Fruit fly (Drosophila melanogaster) whole organism, embryonic: ENCODE measurements around the gene CG11843.

Source experiments
- CG1024 ChIP-seq: fragments of 200-800 bp; sonication (Bioruptor generic); IDR thresholded peaks from 2 replicates; pipeline ENCODE4 v1.3.6; 2022; ENCODE audit warnings: missing biosample characterization, missing genetic modification characterization
- CG10979 ChIP-seq: fragments of 200-800 bp; sonication (Bioruptor generic); optimal IDR thresholded peaks from 2 replicates; lab custom pipeline; 2018; ENCODE audit warnings: missing biosample characterization, mild to moderate bottlenecking, missing genetic modification characterization, moderate library complexity
- CG11398 ChIP-seq: fragments of 200-800 bp; sonication (Bioruptor generic); optimal IDR thresholded peaks from 2 replicates; lab custom pipeline; 2016; ENCODE audit warnings: missing biosample characterization, missing genetic modification characterization
- CG11560 ChIP-seq: fragments of 200-800 bp; sonication (Bioruptor generic); IDR thresholded peaks from 3 replicates; pipeline ENCODE4 v1.3.6; 2022; ENCODE audit warnings: missing biosample characterization, missing genetic modification characterization
- CG12219 ChIP-seq: fragments of 200-800 bp; sonication (Bioruptor generic); optimal IDR thresholded peaks from 3 replicates; lab custom pipeline; 2018; ENCODE audit warnings: missing biosample characterization, mild to moderate bottlenecking, missing genetic modification characterization
- CG12391 ChIP-seq: fragments of 200-800 bp; sonication (Bioruptor generic); optimal IDR thresholded peaks from 3 replicates; lab custom pipeline; 2018; ENCODE audit warnings: missing biosample characterization, mild to moderate bottlenecking, missing genetic modification characterization, moderate library complexity
- CG15514 ChIP-seq: fragments of 200-800 bp; sonication (Bioruptor generic); optimal IDR thresholded peaks from 3 replicates; lab custom pipeline; 2017; ENCODE audit warnings: missing biosample characterization, missing genetic modification characterization, mild to moderate bottlenecking, moderate library complexity, missing genetic modification reagents
- CG1602 ChIP-seq: fragments of 200-800 bp; sonication (Bioruptor generic); optimal IDR thresholded peaks from 3 replicates; lab custom pipeline; 2016; ENCODE audit warnings: missing biosample characterization, missing genetic modification characterization
- CG16813 ChIP-seq: fragments of 200-800 bp; sonication (Bioruptor generic); IDR thresholded peaks from 3 replicates; pipeline ENCODE4 v1.3.6; 2022; ENCODE audit warnings: missing biosample characterization, missing genetic modification characterization; ENCODE audit not compliant: partially characterized antibody
- CG16863 ChIP-seq: fragments of 200-800 bp; sonication (Bioruptor generic); optimal IDR thresholded peaks from 3 replicates; lab custom pipeline; 2016; ENCODE audit warnings: missing biosample characterization, missing genetic modification characterization
- CG17802 ChIP-seq: fragments of 200-800 bp; sonication (Bioruptor generic); optimal IDR thresholded peaks from 2 replicates; lab custom pipeline; 2018; ENCODE audit warnings: missing biosample characterization, mild to moderate bottlenecking, missing genetic modification characterization, moderate library complexity
- CG17829 ChIP-seq: fragments of 200-800 bp; optimal IDR thresholded peaks from 2 replicates; lab custom pipeline; 2019; ENCODE audit warnings: missing biosample characterization, mild to moderate bottlenecking, missing genetic modification characterization, moderate library complexity
- CG18011 ChIP-seq: fragments of 200-800 bp; sonication (Bioruptor generic); optimal IDR thresholded peaks from 2 replicates; lab custom pipeline; 2017; ENCODE audit warnings: missing biosample characterization, missing genetic modification characterization, mild to moderate bottlenecking, moderate library complexity, missing genotype
- CG3163 ChIP-seq: fragments of 200-800 bp; sonication (Bioruptor generic); optimal IDR thresholded peaks from 3 replicates; lab custom pipeline; 2016; ENCODE audit warnings: missing biosample characterization, missing genetic modification characterization
- CG3281 ChIP-seq: fragments of 200-800 bp; sonication (Bioruptor generic); optimal IDR thresholded peaks from 3 replicates; lab custom pipeline; 2017; ENCODE audit warnings: missing biosample characterization, mild to moderate bottlenecking, missing genetic modification characterization
- CG3407 ChIP-seq: fragments of 200-800 bp; sonication (Bioruptor generic); optimal IDR thresholded peaks from 2 replicates; lab custom pipeline; 2018; ENCODE audit warnings: missing biosample characterization, mild to moderate bottlenecking, missing genetic modification characterization
- CG4424 ChIP-seq: fragments of 200-800 bp; sonication (Bioruptor generic); optimal IDR thresholded peaks from 3 replicates; lab custom pipeline; 2016; ENCODE audit warnings: missing biosample characterization, missing genetic modification characterization
- CG4617 ChIP-seq: fragments of 200-800 bp; sonication (Bioruptor generic); optimal IDR thresholded peaks from 3 replicates; lab custom pipeline; 2016; ENCODE audit warnings: missing biosample characterization, missing genetic modification characterization, borderline replicate concordance
- CG6765 ChIP-seq: fragments of 200-800 bp; sonication (Bioruptor generic); optimal IDR thresholded peaks from 3 replicates; lab custom pipeline; 2017; ENCODE audit warnings: missing biosample characterization, mild to moderate bottlenecking, missing genetic modification characterization
- CG7745 ChIP-seq: fragments of 200-800 bp; sonication (Bioruptor generic); optimal IDR thresholded peaks from 2 replicates; lab custom pipeline; 2018; ENCODE audit warnings: missing biosample characterization, mild to moderate bottlenecking, missing genetic modification characterization, moderate library complexity
- CG9215 ChIP-seq: fragments of 200-800 bp; sonication (Bioruptor generic); IDR thresholded peaks from 2 replicates; pipeline ENCODE4 v1.3.6; 2022; ENCODE audit warnings: missing biosample characterization, missing genetic modification characterization
- CG9876 ChIP-seq: fragments of 200-800 bp; sonication (Bioruptor generic); optimal IDR thresholded peaks from 2 replicates; lab custom pipeline; 2016; ENCODE audit warnings: missing biosample characterization, missing genetic modification characterization
- CrebB ChIP-seq: fragments of 200-800 bp; sonication (Bioruptor generic); optimal IDR thresholded peaks from 3 replicates; lab custom pipeline; 2018; ENCODE audit warnings: missing biosample characterization, mild to moderate bottlenecking, missing genetic modification characterization
- Hmr ChIP-seq: fragments of 200-800 bp; sonication (Bioruptor generic); optimal IDR thresholded peaks from 3 replicates; lab custom pipeline; 2017; ENCODE audit warnings: mild to moderate bottlenecking, missing biosample characterization, missing genetic modification reagents, missing genetic modification characterization
- Hmx ChIP-seq: fragments of 200-800 bp; sonication (Bioruptor generic); optimal IDR thresholded peaks from 2 replicates; lab custom pipeline; 2016; ENCODE audit warnings: missing biosample characterization, missing genetic modification characterization
- Hr51 ChIP-seq, 2 experiments: fragments of 200-800 bp; sonication (Bioruptor generic); optimal IDR thresholded peaks; 2 replicates in 1 of 2; 3 replicates in 1 of 2; lab custom pipeline; 2016 to 2018; ENCODE audit warnings: missing biosample characterization in 2 of 2, missing genetic modification characterization in 2 of 2, mild to moderate bottlenecking in 1 of 2, moderate library complexity in 1 of 2
- Mad ChIP-seq: fragments of 200-800 bp; sonication (Bioruptor generic); optimal IDR thresholded peaks from 2 replicates; lab custom pipeline; 2016; ENCODE audit warnings: missing biosample characterization, missing genetic modification characterization
- Max ChIP-seq: fragments of 200-800 bp; sonication (Bioruptor generic); optimal IDR thresholded peaks from 2 replicates; lab custom pipeline; 2016; ENCODE audit warnings: missing biosample characterization, mild to moderate bottlenecking, missing genetic modification characterization
- Oaz ChIP-seq: fragments of 200-800 bp; sonication (Bioruptor generic); IDR thresholded peaks from 2 replicates; pipeline ENCODE4 v1.3.6; 2022; ENCODE audit warnings: missing biosample characterization, missing genetic modification characterization
- Sox102F ChIP-seq: fragments of 200-800 bp; sonication (Bioruptor generic); optimal IDR thresholded peaks from 2 replicates; lab custom pipeline; 2018; ENCODE audit warnings: missing biosample characterization, mild to moderate bottlenecking, missing genetic modification characterization, moderate library complexity
- Stat92E ChIP-seq, 3 experiments: fragments of >200 bp in 2 of 3; fragments of 200-800 bp in 1 of 3; sonication (Bioruptor generic) in 1 of 3; optimal IDR thresholded peaks; 2 replicates each; lab custom pipeline; 2017 to 2019; ENCODE audit warnings: missing biosample characterization in 3 of 3, missing genetic modification characterization in 3 of 3, mild to moderate bottlenecking in 1 of 3, moderate library complexity in 1 of 3
- TFAM ChIP-seq: fragments of 200-800 bp; sonication (Bioruptor generic); optimal IDR thresholded peaks from 2 replicates; lab custom pipeline; 2017; ENCODE audit warnings: missing biosample characterization, missing genetic modification characterization, inconsistent platforms
- Taf1 ChIP-seq: fragments of 200-800 bp; sonication (Bioruptor generic); IDR thresholded peaks from 2 replicates; pipeline ENCODE4 v1.3.6; 2022; ENCODE audit warnings: missing biosample characterization, missing genetic modification characterization
- bcd ChIP-seq: fragments of 200-800 bp; sonication (Bioruptor generic); optimal IDR thresholded peaks from 2 replicates; lab custom pipeline; 2017; ENCODE audit warnings: missing biosample characterization, mild to moderate bottlenecking, missing genetic modification characterization
- btn ChIP-seq: fragments of 200-800 bp; sonication (Bioruptor generic); optimal IDR thresholded peaks from 2 replicates; lab custom pipeline; 2016; ENCODE audit warnings: missing biosample characterization, missing genetic modification characterization
- crol ChIP-seq: fragments of 200-800 bp; sonication (Bioruptor generic); IDR thresholded peaks from 2 replicates; pipeline ENCODE4 v1.3.6; 2022; ENCODE audit warnings: missing biosample characterization, missing genetic modification characterization
- kah ChIP-seq: fragments of 200-800 bp; sonication (Bioruptor generic); optimal IDR thresholded peaks from 2 replicates; lab custom pipeline; 2018; ENCODE audit warnings: missing biosample characterization, mild to moderate bottlenecking, missing genetic modification characterization
- kay ChIP-seq: fragments of 200-800 bp; sonication (Bioruptor generic); optimal IDR thresholded peaks from 2 replicates; lab custom pipeline; 2016; ENCODE audit warnings: missing biosample characterization, missing genetic modification characterization
- lola ChIP-seq, 3 experiments: fragments of >200 bp in 2 of 3; fragments of 200-800 bp in 1 of 3; sonication (Bioruptor generic) in 1 of 3; optimal IDR thresholded peaks; 2 replicates each; lab custom pipeline; 2017 to 2019; ENCODE audit warnings: missing biosample characterization in 3 of 3, missing genetic modification characterization in 3 of 3, mild to moderate bottlenecking in 1 of 3, moderate library complexity in 1 of 3
- mirr ChIP-seq: fragments of 200-800 bp; sonication (Bioruptor generic); optimal IDR thresholded peaks from 3 replicates; lab custom pipeline; 2018; ENCODE audit warnings: missing biosample characterization, mild to moderate bottlenecking, missing genetic modification characterization
- nerfin-1 ChIP-seq: fragments of 200-800 bp; sonication (Bioruptor generic); optimal IDR thresholded peaks from 3 replicates; lab custom pipeline; 2019; ENCODE audit warnings: missing biosample characterization, mild to moderate bottlenecking, missing genetic modification characterization, moderate library complexity
- repo ChIP-seq: fragments of 200-800 bp; sonication (Bioruptor generic); optimal IDR thresholded peaks from 2 replicates; lab custom pipeline; 2016; ENCODE audit warnings: missing biosample characterization, missing genetic modification characterization
- slp2 ChIP-seq: fragments of 200-800 bp; sonication (Bioruptor generic); optimal IDR thresholded peaks from 2 replicates; lab custom pipeline; 2016; ENCODE audit warnings: missing biosample characterization, missing genetic modification characterization
- sr ChIP-seq: fragments of 200-800 bp; sonication (Bioruptor generic); IDR thresholded peaks from 3 replicates; pipeline ENCODE4 v1.3.6; 2022; ENCODE audit warnings: missing biosample characterization, missing genetic modification characterization
- tap ChIP-seq: fragments of 200-800 bp; optimal IDR thresholded peaks from 3 replicates; lab custom pipeline; 2019; ENCODE audit warnings: missing biosample characterization, mild to moderate bottlenecking, missing genetic modification characterization, moderate library complexity
- trem ChIP-seq: fragments of 200-800 bp; optimal IDR thresholded peaks from 3 replicates; lab custom pipeline; 2019; ENCODE audit warnings: missing biosample characterization, mild to moderate bottlenecking, missing genetic modification characterization, moderate library complexity
- tup ChIP-seq: fragments of 200-800 bp; sonication (Bioruptor generic); optimal IDR thresholded peaks from 2 replicates; lab custom pipeline; 2016; ENCODE audit warnings: missing biosample characterization, mild to moderate bottlenecking, missing genetic modification characterization, moderate library complexity
- tx ChIP-seq: fragments of 200-800 bp; sonication (Bioruptor generic); optimal IDR thresholded peaks from 2 replicates; lab custom pipeline; 2016; ENCODE audit warnings: missing biosample characterization, missing genetic modification characterization
- yki ChIP-seq: fragments of >200 bp; optimal IDR thresholded peaks from 3 replicates; lab custom pipeline; 2018

Gene CG11843

DNA sequence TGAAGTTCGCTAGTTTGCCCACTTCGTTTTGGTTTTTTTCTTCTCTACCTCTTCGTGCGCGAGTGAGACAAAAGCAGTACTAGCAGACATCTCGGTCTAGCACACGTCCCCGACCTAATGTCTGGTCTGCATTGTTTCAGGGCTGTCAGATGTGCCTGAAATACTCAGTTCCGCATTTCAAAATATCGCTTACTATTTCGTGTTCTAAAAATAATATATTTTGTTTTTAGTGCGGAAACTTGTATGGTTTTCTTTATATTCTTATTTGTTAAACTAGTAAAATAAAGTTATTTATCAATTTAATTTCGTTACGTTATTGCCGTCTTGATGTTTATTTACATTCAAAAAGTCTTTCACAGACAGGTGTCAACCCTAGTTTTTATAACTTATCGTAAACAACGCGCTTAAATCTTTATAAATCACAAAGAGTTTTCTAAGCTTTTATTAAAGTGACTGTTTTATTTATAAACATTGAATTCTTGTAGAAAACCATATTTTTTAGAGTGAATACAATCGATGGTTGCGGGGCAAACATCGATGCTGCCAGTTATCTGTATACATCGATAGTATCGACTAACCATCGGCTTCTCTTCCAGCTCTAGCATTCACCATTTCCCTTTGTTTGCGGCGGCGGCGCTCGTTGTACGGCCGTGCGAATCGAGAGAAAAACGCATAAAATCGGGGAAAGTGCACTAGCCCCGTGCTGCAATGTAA lies 9.2 kb downstream of the CG11843 start (continued):
- TF ChIP-seq Taf1 (no peak), CG12219 (GFP tag; lab: Kevin White, UChicago) (peak; percentile 34), Hmx (GFP tag; lab: Kevin White, UChicago) (no peak), mirr (peak; percentile 47), CG4424 (GFP tag; lab: Kevin White, UChicago) (peak; percentile 56), CG11398 (GFP tag; lab: Kevin White, UChicago) (peak; percentile 49), bcd (GFP tag; lab: Kevin White, UChicago) (peak; percentile 70), CG10979 (tag; lab: Kevin White, UChicago) (peak; percentile 71), crol (GFP tag; lab: Robert Waterston, UW) (no peak), yki (lab: Kevin White, UChicago) (no peak), CG15514 (peak; percentile 30), CG16813 (GFP tag; lab: Robert Waterston, UW) (no peak), CG3407 (GFP tag; lab: Kevin White, UChicago) (peak; percentile 48), trem (tag; lab: Kevin White, UChicago) (peak; percentile 33), Oaz (no peak), Stat92E (GFP tag; optimal IDR thresholded peaks at IDR 0.05; lab: Kevin White, UChicago) (no peak), CG18011 (GFP tag; lab: Kevin White, UChicago) (peak; percentile 25), sr (GFP tag; lab: Robert Waterston, UW) (no peak), CG12391 (tag; lab: Kevin White, UChicago) (peak; percentile 86), btn (GFP tag; lab: Kevin White, UChicago) (peak; percentile 10), CG9876 (GFP tag; lab: Kevin White, UChicago) (peak; percentile 14), CG11560 (tag; lab: Robert Waterston, UW) (no peak), Hmr (GFP tag; lab: Kevin White, UChicago) (peak; percentile 75), CG4617 (GFP tag; lab: Kevin White, UChicago) (peak; percentile 77), Hr51 (GFP tag; optimal IDR thresholded peaks at IDR 0.05; lab: Kevin White, UChicago) (peak; percentile 56 to 83), CG3163 (peak; percentile 24), CG6765 (peak; percentile 55), repo (no peak), CrebB (tag; lab: Kevin White, UChicago) (no peak), tx (GFP tag; lab: Kevin White, UChicago) (peak; percentile 28), tap (tag; lab: Kevin White, UChicago) (peak; percentile 65), lola (GFP tag; optimal IDR thresholded peaks at IDR 0.05; lab: Kevin White, UChicago) (peak in 1 of 3 experiments; percentile 76), CG3281 (peak; percentile 77), Max (GFP tag; lab: Kevin White, UChicago) (peak; percentile 45), CG17802 (tag; lab: Kevin White, UChicago) (no peak), Sox102F (peak; percentile 83), CG17829 (peak; percentile 77), CG7745 (tag; lab: Kevin White, UChicago) (no peak), kah (GFP tag; lab: Kevin White, UChicago) (peak; percentile 25), Mad (GFP tag; lab: Kevin White, UChicago) (peak; percentile 15), nerfin-1 (tag; lab: Kevin White, UChicago) (peak; percentile 59), CG16863 (peak; percentile 56), TFAM (no peak), slp2 (GFP tag; lab: Kevin White, UChicago) (peak; percentile 9), kay (no peak), tup (peak; percentile 3), CG9215 (GFP tag; lab: Robert Waterston, UW) (no peak), CG1024 (GFP tag; lab: Robert Waterston, UW) (no peak), CG1602 (GFP tag; lab: Kevin White, UChicago) (peak; percentile 39)
